Worm (Caenorhabditis elegans) whole organism, young adult: Measurements from ENCODE around the gene F14H8.2.

Experiments used
- B0019.2 ChIP-seq: fragments of 200-800 bp; sonication (Bioruptor generic); conservative IDR thresholded peaks from 2 replicates; pipeline ENCODE4 v1.3.6; 2022; ENCODE audit warnings: missing genetic modification reagents, missing genetic modification characterization, missing compliant biosample characterization
- C17E4.6 ChIP-seq: fragments of 200-800 bp; sonication (Bioruptor generic); IDR thresholded peaks from 2 replicates; pipeline ENCODE4 v1.3.6; 2022; ENCODE audit warnings: missing genetic modification reagents, missing genetic modification characterization, missing compliant biosample characterization
- F10E7.11 ChIP-seq: sonication (generic microtip); optimal IDR thresholded peaks from 2 replicates; lab custom pipeline; 2017; ENCODE audit warnings: mild to moderate bottlenecking, missing genetic modification characterization, moderate library complexity, missing compliant biosample characterization
- F23B12.7 ChIP-seq: sonication (generic microtip); optimal IDR thresholded peaks from 2 replicates; lab custom pipeline; 2017; ENCODE audit warnings: missing genetic modification characterization, mild to moderate bottlenecking, missing compliant biosample characterization, antibody characterized with exemption, moderate library complexity; ENCODE audit not compliant: insufficient read depth
- F39B2.1 ChIP-seq: fragments of 200-800 bp; sonication (Bioruptor generic); IDR thresholded peaks from 2 replicates; pipeline ENCODE4 v1.3.6; 2022; ENCODE audit warnings: missing genetic modification reagents, missing genetic modification characterization, missing compliant biosample characterization
- F49E8.2 ChIP-seq: sonication (generic microtip); optimal IDR thresholded peaks from 3 replicates; lab custom pipeline; 2017; ENCODE audit warnings: missing genetic modification characterization, mild to moderate bottlenecking, missing compliant biosample characterization, antibody characterized with exemption, moderate library complexity; ENCODE audit not compliant: insufficient read depth
- F57A8.1 ChIP-seq: fragments of 200-800 bp; sonication (Bioruptor generic); optimal IDR thresholded peaks from 2 replicates; lab custom pipeline; 2018; ENCODE audit warnings: mild to moderate bottlenecking, missing genetic modification characterization, moderate library complexity, missing compliant biosample characterization
- F57C9.4 ChIP-seq: sonication (generic microtip); optimal IDR thresholded peaks from 2 replicates; lab custom pipeline; 2017; ENCODE audit warnings: mild to moderate bottlenecking, missing genetic modification characterization, missing compliant biosample characterization
- T26A5.8 ChIP-seq: sonication (generic microtip); optimal IDR thresholded peaks from 2 replicates; lab custom pipeline; 2016; ENCODE audit warnings: missing genetic modification characterization, missing compliant biosample characterization
- Y53G8AR.9 ChIP-seq: fragments of 200-800 bp; sonication (Bioruptor generic); conservative IDR thresholded peaks from 2 replicates; pipeline ENCODE4 v1.3.6; 2022; ENCODE audit warnings: missing genetic modification reagents, missing genetic modification characterization, missing compliant biosample characterization
- Y56A3A.18 ChIP-seq: fragments of 200-800 bp; sonication (Bioruptor generic); IDR thresholded peaks from 2 replicates; pipeline ENCODE4 v1.3.6; 2022; ENCODE audit warnings: missing genetic modification reagents, missing genetic modification characterization, missing compliant biosample characterization
- ZK185.1 ChIP-seq: sonication (generic microtip); optimal IDR thresholded peaks from 2 replicates; lab custom pipeline; 2016; ENCODE audit warnings: mild to moderate bottlenecking, missing genetic modification characterization, missing compliant biosample characterization; ENCODE audit not compliant: poor library complexity, severe bottlenecking
- ama-1 ChIP-seq, 3 experiments: fragments of 150-350 bp in 1 of 3; sonication (generic microtip) in 2 of 3; optimal IDR thresholded peaks; 2 replicates each; lab custom pipeline; 2014 to 2018; ENCODE audit warnings: missing biosample characterization in 2 of 3, missing genetic modification characterization in 2 of 3, missing genetic modification reagents in 2 of 3
- athp-1 ChIP-seq: sonication (generic microtip); optimal IDR thresholded peaks from 2 replicates; lab custom pipeline; 2017; ENCODE audit warnings: mild to moderate bottlenecking, missing genetic modification characterization, missing compliant biosample characterization
- attf-6 ChIP-seq: fragments of 200-800 bp; sonication (Bioruptor generic); IDR thresholded peaks from 2 replicates; pipeline ENCODE4 v1.3.6; 2022; ENCODE audit warnings: missing genetic modification reagents, missing genetic modification characterization, missing compliant biosample characterization
- bed-2 ChIP-seq: fragments of 200-800 bp; sonication (Bioruptor generic); IDR thresholded peaks from 2 replicates; pipeline ENCODE4 v1.3.6; 2022; ENCODE audit warnings: missing genetic modification reagents, missing genetic modification characterization, missing compliant biosample characterization
- ceh-100 ChIP-seq: fragments of 200-800 bp; sonication (Bioruptor generic); IDR thresholded peaks from 2 replicates; pipeline ENCODE4 v1.3.6; 2022; ENCODE audit warnings: missing genetic modification reagents, missing genetic modification characterization, missing compliant biosample characterization
- ceh-58 ChIP-seq: fragments of 200-800 bp; sonication (Bioruptor generic); IDR thresholded peaks from 2 replicates; pipeline ENCODE4 v1.3.6; 2022; ENCODE audit warnings: missing genetic modification characterization, missing compliant biosample characterization
- chd-7 ChIP-seq: sonication (generic microtip); optimal IDR thresholded peaks from 2 replicates; lab custom pipeline; 2016; ENCODE audit warnings: mild to moderate bottlenecking, missing genetic modification characterization, moderate library complexity, missing compliant biosample characterization
- die-1 ChIP-seq: sonication (generic microtip); optimal IDR thresholded peaks from 2 replicates; lab custom pipeline; 2016; ENCODE audit warnings: missing genotype, mild to moderate bottlenecking, missing genetic modification characterization, missing compliant biosample characterization
- efl-1 ChIP-seq: fragments of 150-350 bp; optimal IDR thresholded peaks from 2 replicates; lab custom pipeline; 2014; ENCODE audit warnings: missing biosample characterization, missing genetic modification reagents, missing genetic modification characterization
- egl-18 ChIP-seq: fragments of 200-800 bp; sonication (Bioruptor generic); IDR thresholded peaks from 2 replicates; pipeline ENCODE4 v1.3.6; 2022; ENCODE audit warnings: missing genetic modification reagents, missing genetic modification characterization, missing compliant biosample characterization
- fkh-3 ChIP-seq: sonication (generic microtip); optimal IDR thresholded peaks from 2 replicates; lab custom pipeline; 2016; ENCODE audit warnings: mild to moderate bottlenecking, missing genetic modification characterization, missing compliant biosample characterization
- hlh-12 ChIP-seq: sonication (generic microtip); optimal IDR thresholded peaks from 2 replicates; lab custom pipeline; 2016; ENCODE audit warnings: missing genetic modification characterization, missing compliant biosample characterization
- hlh-26 ChIP-seq: fragments of 200-800 bp; sonication (Bioruptor generic); conservative IDR thresholded peaks from 2 replicates; pipeline ENCODE4 v1.3.6; 2022; ENCODE audit warnings: missing genetic modification reagents, missing genetic modification characterization, missing compliant biosample characterization
- hmg-1.2 ChIP-seq: fragments of 200-800 bp; sonication (Bioruptor generic); IDR thresholded peaks from 2 replicates; pipeline ENCODE4 v1.3.6; 2022; ENCODE audit warnings: missing genetic modification reagents, missing genetic modification characterization, missing compliant biosample characterization
- hsf-1 ChIP-seq: fragments of 200-800 bp; sonication (Bioruptor generic); IDR thresholded peaks from 2 replicates; pipeline ENCODE4 v1.3.6; 2022; ENCODE audit warnings: missing genetic modification reagents, missing genetic modification characterization, missing compliant biosample characterization
- let-607 ChIP-seq, 2 experiments: fragments of 200-800 bp in 1 of 2; sonication (Bioruptor generic) in 1 of 2; sonication (generic microtip) in 1 of 2; optimal IDR thresholded peaks; 2 replicates each; lab custom pipeline; 2016 to 2018; ENCODE audit warnings: mild to moderate bottlenecking in 2 of 2, missing compliant biosample characterization in 2 of 2, missing genetic modification characterization in 2 of 2, moderate library complexity in 2 of 2, missing genotype in 1 of 2
- lin-54 ChIP-seq: fragments of 200-800 bp; sonication (Bioruptor generic); optimal IDR thresholded peaks from 2 replicates; lab custom pipeline; 2018; ENCODE audit warnings: mild to moderate bottlenecking, missing genetic modification characterization, missing compliant biosample characterization
- madf-3 ChIP-seq: fragments of 200-800 bp; sonication (Bioruptor generic); IDR thresholded peaks from 2 replicates; pipeline ENCODE4 v1.3.6; 2022; ENCODE audit warnings: missing genetic modification reagents, missing genetic modification characterization, missing compliant biosample characterization
- madf-6 ChIP-seq: fragments of 200-800 bp; sonication (Bioruptor generic); IDR thresholded peaks from 2 replicates; pipeline ENCODE4 v1.3.6; 2022; ENCODE audit warnings: missing genetic modification reagents, missing genetic modification characterization, missing compliant biosample characterization
- madf-8 ChIP-seq: fragments of 200-800 bp; sonication (Bioruptor generic); conservative IDR thresholded peaks from 2 replicates; pipeline ENCODE4 v1.3.6; 2022; ENCODE audit warnings: missing genetic modification reagents, missing genetic modification characterization, missing compliant biosample characterization
- nfya-2 ChIP-seq: fragments of 200-800 bp; sonication (Bioruptor generic); IDR thresholded peaks from 2 replicates; pipeline ENCODE4 v1.3.6; 2022; ENCODE audit warnings: missing genetic modification reagents, missing genetic modification characterization, missing compliant biosample characterization
- nfyb-1 ChIP-seq: fragments of 200-800 bp; sonication (Bioruptor generic); IDR thresholded peaks from 2 replicates; pipeline ENCODE4 v1.3.6; 2022; ENCODE audit warnings: missing genetic modification reagents, missing genetic modification characterization, missing compliant biosample characterization
- rec-8 ChIP-seq, 2 experiments: sonication (generic microtip); optimal IDR thresholded peaks; 2 replicates each; lab custom pipeline; 2016; ENCODE audit warnings: mild to moderate bottlenecking in 2 of 2, missing genetic modification characterization in 2 of 2, missing genetic modification reagents in 2 of 2, missing genotype in 2 of 2, missing biosample characterization in 1 of 2, missing compliant biosample characterization in 1 of 2, moderate library complexity in 1 of 2
- rpc-1 ChIP-seq, 2 experiments: fragments of 150-350 bp in 1 of 2; sonication (generic microtip) in 1 of 2; optimal IDR thresholded peaks; 2 replicates each; lab custom pipeline; 2014 to 2018; ENCODE audit warnings: missing biosample characterization in 1 of 2, missing genetic modification characterization in 1 of 2, missing genetic modification reagents in 1 of 2, missing genotype in 1 of 2
- sdz-38 ChIP-seq: sonication (generic microtip); optimal IDR thresholded peaks from 2 replicates; lab custom pipeline; 2016; ENCODE audit warnings: missing genotype, missing genetic modification characterization, missing compliant biosample characterization
- snpc-1.1 ChIP-seq: sonication (generic microtip); optimal IDR thresholded peaks from 2 replicates; lab custom pipeline; 2017; ENCODE audit warnings: missing genetic modification characterization, mild to moderate bottlenecking, missing compliant biosample characterization, antibody characterized with exemption, moderate library complexity, missing genotype, missing genetic modification reagents; ENCODE audit not compliant: insufficient read depth
- snpc-1.3 ChIP-seq: sonication (generic microtip); optimal IDR thresholded peaks from 2 replicates; lab custom pipeline; 2017; ENCODE audit warnings: missing genetic modification characterization, mild to moderate bottlenecking, missing compliant biosample characterization, antibody characterized with exemption, moderate library complexity, missing genotype, missing genetic modification reagents; ENCODE audit not compliant: insufficient read depth
- somi-1 ChIP-seq: fragments of 200-800 bp; sonication (Bioruptor generic); optimal IDR thresholded peaks from 2 replicates; lab custom pipeline; 2018; ENCODE audit warnings: mild to moderate bottlenecking, missing genetic modification characterization, missing compliant biosample characterization
- sptf-2 ChIP-seq: fragments of 200-800 bp; sonication (Bioruptor generic); optimal IDR thresholded peaks from 2 replicates; lab custom pipeline; 2018; ENCODE audit warnings: mild to moderate bottlenecking, missing genetic modification characterization, missing compliant biosample characterization
- tbp1 ChIP-seq: fragments of 200-800 bp; sonication (Bioruptor generic); optimal IDR thresholded peaks from 2 replicates; lab custom pipeline; 2018; ENCODE audit warnings: mild to moderate bottlenecking, missing genetic modification characterization, missing compliant biosample characterization
- tlf-1 ChIP-seq: fragments of 200-800 bp; sonication (Bioruptor generic); optimal IDR thresholded peaks from 2 replicates; lab custom pipeline; 2018; ENCODE audit warnings: mild to moderate bottlenecking, missing genetic modification characterization, missing compliant biosample characterization
- zfh-2 ChIP-seq: fragments of 200-800 bp; sonication (Bioruptor generic); conservative IDR thresholded peaks from 2 replicates; pipeline ENCODE4 v1.3.6; 2022; ENCODE audit warnings: missing genetic modification reagents, missing genetic modification characterization, missing compliant biosample characterization
- ztf-25 ChIP-seq: fragments of 200-800 bp; sonication (Bioruptor generic); IDR thresholded peaks from 2 replicates; pipeline ENCODE4 v1.3.6; 2022; ENCODE audit warnings: missing genetic modification reagents, missing genetic modification characterization, missing compliant biosample characterization

F14H8.2 gene

DNA sequence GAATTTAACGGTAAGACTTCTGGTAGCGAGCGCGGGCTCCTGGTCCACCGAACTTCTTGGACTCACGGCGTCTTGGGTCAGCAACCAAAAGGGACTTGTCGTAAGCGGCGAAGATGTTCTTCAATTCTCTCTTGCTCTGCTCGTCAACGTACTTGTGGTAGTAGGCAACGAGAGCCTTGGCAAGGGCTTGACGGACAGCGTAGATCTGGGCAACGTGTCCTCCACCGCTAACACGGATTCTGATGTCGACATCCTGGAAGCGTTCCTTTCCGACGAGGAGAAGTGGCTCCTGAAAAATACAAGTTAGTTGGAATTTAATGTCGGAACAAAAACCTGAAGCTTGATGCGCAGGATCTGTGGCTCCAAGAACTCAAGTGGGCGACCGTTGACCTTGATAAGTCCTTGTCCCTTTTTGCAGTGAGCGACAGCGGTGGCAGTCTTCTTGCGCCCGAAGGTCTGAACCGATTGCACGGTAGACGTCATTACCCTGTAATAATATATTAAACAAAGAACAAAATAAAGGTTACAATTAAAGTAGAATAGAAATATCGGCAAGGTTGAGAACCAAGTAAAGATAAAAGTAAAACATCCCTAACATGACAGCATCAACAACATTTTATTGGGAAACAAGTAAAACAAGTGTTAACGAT, 19.9 kb downstream of the F14H8.2 start, which contains the start of gene rps-16 (continued):
- TF ChIP-seq chd-7 (tag; lab: Kevin White, UChicago) (peak; percentile 65), hsf-1 (GFP tag; lab: Robert Waterston, UW) (peak; percentile 81), hlh-12 (tag; lab: Kevin White, UChicago) (no peak), madf-3 (GFP tag; lab: Robert Waterston, UW) (peak; percentile 81), ZK185.1 (tag; lab: Kevin White, UChicago) (no peak), nfya-2 (no peak), rec-8 (tag; optimal IDR thresholded peaks at IDR 0.05; lab: Kevin White, UChicago) (peak in 1 of 2 experiments; percentile 13), sdz-38 (tag; lab: Kevin White, UChicago) (no peak), egl-18 (GFP tag; lab: Robert Waterston, UW) (no peak), efl-1 (GFP tag; lab: Kevin White, UChicago) (peak; percentile 3), athp-1 (tag; lab: Kevin White, UChicago) (peak; percentile 66), F49E8.2 (tag; lab: Kevin White, UChicago) (peak; percentile 25), ama-1 (optimal IDR thresholded peaks at IDR 0.05; lab: Kevin White, UChicago) (no peak), ama-1 (GFP tag; optimal IDR thresholded peaks at IDR 0.05; lab: Kevin White, UChicago) (peak; percentile 29 to 80), ceh-100 (GFP tag; lab: Robert Waterston, UW) (peak; percentile 81), attf-6 (peak; percentile 77), zfh-2 (peak; percentile 63; the same call in 1 of the 2 replicates), madf-8 (no peak), snpc-1.3 (tag; lab: Kevin White, UChicago) (peak; percentile 65), sptf-2 (GFP tag; lab: Kevin White, UChicago) (no peak), rpc-1 (optimal IDR thresholded peaks at IDR 0.05; lab: Kevin White, UChicago) (no peak), rpc-1 (tag; optimal IDR thresholded peaks at IDR 0.05; lab: Kevin White, UChicago) (no peak), somi-1 (GFP tag; lab: Kevin White, UChicago) (no peak), bed-2 (GFP tag; lab: Robert Waterston, UW) (0 out of 2 replicates have a peak, but pooled peaks have one; percentile 31), F39B2.1 (peak; percentile 75; the same call in 1 of the 2 replicates), fkh-3 (tag; lab: Kevin White, UChicago) (peak; percentile 89), nfyb-1 (GFP tag; lab: Robert Waterston, UW) (peak; percentile 79), ztf-25 (GFP tag; lab: Robert Waterston, UW) (no peak), F57A8.1 (GFP tag; lab: Kevin White, UChicago) (peak; percentile 35), F57C9.4 (tag; lab: Kevin White, UChicago) (no peak), hlh-26 (GFP tag; lab: Robert Waterston, UW) (no peak), let-607 (tag; optimal IDR thresholded peaks at IDR 0.05; lab: Kevin White, UChicago) (no peak), F10E7.11 (tag; lab: Kevin White, UChicago) (peak; percentile 21), T26A5.8 (tag; lab: Kevin White, UChicago) (peak; percentile 79), die-1 (peak; percentile 15), hmg-1.2 (peak; percentile 27; the same call in 1 of the 2 replicates), F23B12.7 (tag; lab: Kevin White, UChicago) (no peak), snpc-1.1 (peak; percentile 49), B0019.2 (GFP tag; lab: Robert Waterston, UW) (no peak), ceh-58 (GFP tag; lab: Robert Waterston, UW) (0 out of 2 replicates have a peak, but pooled peaks have one; percentile 85), madf-6 (GFP tag; lab: Robert Waterston, UW) (peak; percentile 80), Y56A3A.18 (GFP tag; lab: Robert Waterston, UW) (peak; percentile 67), Y53G8AR.9 (GFP tag; lab: Robert Waterston, UW) (peak; percentile 77; the same call in 1 of the 2 replicates), tlf-1 (GFP tag; lab: Kevin White, UChicago) (peak; percentile 61), C17E4.6 (GFP tag; lab: Robert Waterston, UW) (0 out of 2 replicates have a peak, but pooled peaks have one; percentile 17), tbp1 (peak; percentile 11), lin-54 (GFP tag; lab: Kevin White, UChicago) (peak; percentile 39)
